Fruit fly (Drosophila melanogaster) whole organism, prepupa: ENCODE data around the gene CG9117.
A peak's percentile ranks its signal among the peaks of the same experiment; 100 is the strongest.

Source experiments
- Blimp-1 ChIP-seq: fragments of 200-800 bp; sonication (Bioruptor generic); optimal IDR thresholded peaks from 3 replicates; lab custom pipeline; 2017; ENCODE audit warnings: missing biosample characterization, missing genetic modification characterization, mild to moderate bottlenecking, moderate library complexity, missing genetic modification reagents
- CG10631 ChIP-seq: fragments of 200-800 bp; sonication (Bioruptor generic); optimal IDR thresholded peaks from 2 replicates; lab custom pipeline; 2016; ENCODE audit warnings: missing biosample characterization, missing genetic modification characterization
- CG10669 ChIP-seq: fragments of 200-800 bp; sonication (Bioruptor generic); optimal IDR thresholded peaks from 3 replicates; lab custom pipeline; 2018; ENCODE audit warnings: missing biosample characterization, mild to moderate bottlenecking, missing genetic modification characterization, moderate library complexity
- CG11294 ChIP-seq: fragments of 200-800 bp; sonication (Bioruptor generic); IDR thresholded peaks from 2 replicates; pipeline ENCODE4 v1.3.6; 2022; ENCODE audit warnings: missing biosample characterization, missing genetic modification characterization
- CG1621 ChIP-seq: fragments of 200-800 bp; sonication (Bioruptor generic); optimal IDR thresholded peaks from 3 replicates; lab custom pipeline; 2018; ENCODE audit warnings: missing biosample characterization, mild to moderate bottlenecking, missing genetic modification characterization
- CG16779 ChIP-seq: fragments of 200-800 bp; sonication (Bioruptor generic); optimal IDR thresholded peaks from 3 replicates; lab custom pipeline; 2017; ENCODE audit warnings: missing biosample characterization, mild to moderate bottlenecking, missing genetic modification characterization
- CG3032 ChIP-seq: fragments of 200-800 bp; optimal IDR thresholded peaks from 2 replicates; lab custom pipeline; 2019; ENCODE audit warnings: missing biosample characterization, mild to moderate bottlenecking, missing genetic modification characterization, moderate library complexity
- CG31627 ChIP-seq: fragments of 200-800 bp; sonication (Bioruptor generic); optimal IDR thresholded peaks from 3 replicates; lab custom pipeline; 2016; ENCODE audit warnings: missing biosample characterization, missing genetic modification characterization
- CG32006 ChIP-seq: fragments of 200-800 bp; sonication (Bioruptor generic); optimal IDR thresholded peaks from 3 replicates; lab custom pipeline; 2017; ENCODE audit warnings: missing biosample characterization, mild to moderate bottlenecking, missing genetic modification characterization
- CG3919 ChIP-seq: fragments of 200-800 bp; sonication (Bioruptor generic); optimal IDR thresholded peaks from 3 replicates; lab custom pipeline; 2016; ENCODE audit warnings: missing biosample characterization, missing genetic modification characterization
- CG4318 ChIP-seq: fragments of 200-800 bp; sonication (Bioruptor generic); optimal IDR thresholded peaks from 3 replicates; lab custom pipeline; 2017; ENCODE audit warnings: missing biosample characterization, mild to moderate bottlenecking, missing genetic modification characterization
- CG6163 ChIP-seq: fragments of 200-800 bp; sonication (Bioruptor generic); IDR thresholded peaks from 3 replicates; pipeline ENCODE4 v1.3.6; 2022; ENCODE audit warnings: missing biosample characterization, missing genetic modification characterization
- CG6276 ChIP-seq: fragments of 200-800 bp; sonication (Bioruptor generic); optimal IDR thresholded peaks from 2 replicates; lab custom pipeline; 2017; ENCODE audit warnings: missing biosample characterization, mild to moderate bottlenecking, missing genetic modification characterization
- CG6792 ChIP-seq: fragments of 200-800 bp; sonication (Bioruptor generic); optimal IDR thresholded peaks from 3 replicates; lab custom pipeline; 2016; ENCODE audit warnings: missing biosample characterization, missing genetic modification characterization
- CG6808 ChIP-seq: fragments of 200-800 bp; sonication (Bioruptor generic); optimal IDR thresholded peaks from 3 replicates; lab custom pipeline; 2017; ENCODE audit warnings: missing biosample characterization, missing genetic modification characterization, mild to moderate bottlenecking, moderate library complexity, missing genetic modification reagents
- CG8119 ChIP-seq: fragments of 200-800 bp; sonication (Bioruptor generic); IDR thresholded peaks from 3 replicates; pipeline ENCODE4 v1.3.6; 2022; ENCODE audit warnings: missing biosample characterization, missing genetic modification characterization
- CG8319 ChIP-seq: fragments of 200-800 bp; sonication (Bioruptor generic); optimal IDR thresholded peaks from 3 replicates; lab custom pipeline; 2016; ENCODE audit warnings: missing biosample characterization, missing genetic modification characterization
- CG9139 ChIP-seq: fragments of 200-800 bp; sonication (Bioruptor generic); optimal IDR thresholded peaks from 3 replicates; lab custom pipeline; 2017; ENCODE audit warnings: missing biosample characterization, mild to moderate bottlenecking, missing genetic modification characterization
- Eip75B ChIP-seq: fragments of 200-800 bp; sonication (Bioruptor generic); optimal IDR thresholded peaks from 3 replicates; lab custom pipeline; 2016; ENCODE audit warnings: missing biosample characterization, missing genetic modification characterization
- Eip78C ChIP-seq: fragments of 200-800 bp; sonication (Bioruptor generic); peaks from one replicate; lab custom pipeline; 2016; ENCODE audit warnings: missing biosample characterization, missing genetic modification characterization
- Eip93F ChIP-seq: fragments of 200-800 bp; sonication (Bioruptor generic); optimal IDR thresholded peaks from 2 replicates; lab custom pipeline; 2016; ENCODE audit warnings: missing biosample characterization, mild to moderate bottlenecking, missing genetic modification characterization
- Ets21C ChIP-seq: fragments of 200-800 bp; sonication (Bioruptor generic); optimal IDR thresholded peaks from 3 replicates; lab custom pipeline; 2016; ENCODE audit warnings: missing biosample characterization, missing genetic modification characterization
- Ets96B ChIP-seq: fragments of 200-800 bp; optimal IDR thresholded peaks from 2 replicates; lab custom pipeline; 2019; ENCODE audit warnings: missing biosample characterization, mild to moderate bottlenecking, missing genetic modification characterization, moderate library complexity
- Hr38 ChIP-seq: sonication (Bioruptor generic); optimal IDR thresholded peaks from 2 replicates; lab custom pipeline; 2016; ENCODE audit warnings: missing biosample characterization, missing genetic modification characterization
- Hr39 ChIP-seq: fragments of 200-800 bp; sonication (Bioruptor generic); optimal IDR thresholded peaks from 2 replicates; lab custom pipeline; 2016; ENCODE audit warnings: missing biosample characterization, missing genetic modification characterization
- Lpt ChIP-seq: fragments of 200-800 bp; sonication (Bioruptor generic); optimal IDR thresholded peaks from 3 replicates; lab custom pipeline; 2016; ENCODE audit warnings: missing biosample characterization, missing genetic modification characterization
- OdsH ChIP-seq: fragments of 200-800 bp; sonication (Bioruptor generic); optimal IDR thresholded peaks from 3 replicates; lab custom pipeline; 2016; ENCODE audit warnings: missing biosample characterization, missing genetic modification characterization
- Smox ChIP-seq: fragments of 200-800 bp; sonication (Bioruptor generic); optimal IDR thresholded peaks from 3 replicates; lab custom pipeline; 2016; ENCODE audit warnings: missing biosample characterization, missing genetic modification characterization
- Sox102F ChIP-seq: fragments of 200-800 bp; sonication (Bioruptor generic); optimal IDR thresholded peaks from 2 replicates; lab custom pipeline; 2016; ENCODE audit warnings: missing biosample characterization, mild to moderate bottlenecking, missing genetic modification characterization
- Sox15 ChIP-seq: fragments of 200-800 bp; sonication (Bioruptor generic); optimal IDR thresholded peaks from 3 replicates; lab custom pipeline; 2016; ENCODE audit warnings: missing biosample characterization, missing genetic modification characterization
- achi ChIP-seq: fragments of 200-800 bp; sonication (Bioruptor generic); optimal IDR thresholded peaks from 3 replicates; lab custom pipeline; 2016; ENCODE audit warnings: missing biosample characterization, missing genetic modification characterization
- acj6 ChIP-seq: fragments of 200-800 bp; sonication (Bioruptor generic); optimal IDR thresholded peaks from 3 replicates; lab custom pipeline; 2016; ENCODE audit warnings: missing biosample characterization, missing genetic modification characterization
- cyc ChIP-seq: fragments of 200-800 bp; sonication (Bioruptor generic); optimal IDR thresholded peaks from 3 replicates; lab custom pipeline; 2016; ENCODE audit warnings: missing biosample characterization, missing genetic modification characterization
- dac ChIP-seq: fragments of 200-800 bp; sonication (Bioruptor generic); optimal IDR thresholded peaks from 2 replicates; lab custom pipeline; 2017; ENCODE audit warnings: missing biosample characterization, mild to moderate bottlenecking, missing genetic modification characterization
- eg ChIP-seq: fragments of 200-800 bp; sonication (Bioruptor generic); IDR thresholded peaks from 3 replicates; pipeline ENCODE4 v1.3.6; 2022; ENCODE audit warnings: missing biosample characterization, missing genetic modification characterization
- esn ChIP-seq: fragments of 200-800 bp; sonication (Bioruptor generic); optimal IDR thresholded peaks from 2 replicates; lab custom pipeline; 2016; ENCODE audit warnings: missing biosample characterization, mild to moderate bottlenecking, missing genetic modification characterization, moderate library complexity
- fd59A ChIP-seq: fragments of 200-800 bp; sonication (Bioruptor generic); optimal IDR thresholded peaks from 2 replicates; lab custom pipeline; 2017; ENCODE audit warnings: missing biosample characterization, mild to moderate bottlenecking, missing genetic modification characterization, missing genetic modification reagents
- fkh ChIP-seq: fragments of 200-800 bp; sonication (Bioruptor generic); optimal IDR thresholded peaks from 3 replicates; lab custom pipeline; 2017; ENCODE audit warnings: missing biosample characterization, mild to moderate bottlenecking, missing genetic modification characterization, moderate library complexity
- pdm3 ChIP-seq: fragments of 200-800 bp; sonication (Bioruptor generic); optimal IDR thresholded peaks from 3 replicates; lab custom pipeline; 2016; ENCODE audit warnings: missing biosample characterization, missing genetic modification characterization
- salr ChIP-seq, 2 experiments: fragments of 200-800 bp; sonication (Bioruptor generic); optimal IDR thresholded peaks; 3 replicates each; lab custom pipeline; 2016 to 2018; ENCODE audit warnings: missing biosample characterization in 2 of 2, missing genetic modification characterization in 2 of 2, mild to moderate bottlenecking in 1 of 2
- spab ChIP-seq: fragments of 200-800 bp; sonication (Bioruptor generic); optimal IDR thresholded peaks from 2 replicates; lab custom pipeline; 2017; ENCODE audit warnings: missing biosample characterization, mild to moderate bottlenecking, missing genetic modification characterization, missing genetic modification reagents
- ss ChIP-seq, 2 experiments: fragments of 200-800 bp; sonication (Bioruptor generic); optimal IDR thresholded peaks; 2 replicates in 1 of 2; 3 replicates in 1 of 2; lab custom pipeline; 2017 to 2018; ENCODE audit warnings: mild to moderate bottlenecking in 2 of 2, missing biosample characterization in 2 of 2, missing genetic modification characterization in 2 of 2, moderate library complexity in 1 of 2
- topi ChIP-seq: fragments of 200-800 bp; sonication (Bioruptor generic); optimal IDR thresholded peaks from 3 replicates; lab custom pipeline; 2016; ENCODE audit warnings: missing biosample characterization, missing genetic modification characterization

The CG9117 gene

dm6 chr2L:6070656-6071231, 33.0 kb upstream of the CG9117 start, which contains the start of the genes CG9154 and Kr-h2 (continued):
- TF ChIP-seq Sox102F = no peak
- peak; percentile 50 for TF ChIP-seq CG31627
- TF ChIP-seq CG6163 (GFP tag; lab: Robert Waterston, UW) = 0 out of 3 replicates have a peak, but pooled peaks have one; percentile 26
- no peak for TF ChIP-seq Hr38
- peak; percentile 54 for TF ChIP-seq CG32006
- no peak for TF ChIP-seq acj6
- peak; percentile 27 for TF ChIP-seq Blimp-1 (GFP tag; lab: Kevin White, UChicago)
- no peak for TF ChIP-seq CG4318
- TF ChIP-seq ss (GFP tag; optimal IDR thresholded peaks at IDR 0.05; lab: Kevin White, UChicago) = no peak
- no peak for TF ChIP-seq Eip75B (GFP tag; lab: Kevin White, UChicago)
- peak; percentile 48 for TF ChIP-seq fkh (GFP tag; lab: Kevin White, UChicago)
- TF ChIP-seq CG3919 = no peak
- TF ChIP-seq esn (GFP tag; lab: Kevin White, UChicago) = peak; percentile 68
- TF ChIP-seq CG16779 (tag; lab: Kevin White, UChicago) = no peak
- TF ChIP-seq Ets21C = no peak
- TF ChIP-seq Hr39 (GFP tag; lab: Kevin White, UChicago) = no peak
- TF ChIP-seq CG9139 (GFP tag; lab: Kevin White, UChicago) = no peak
- TF ChIP-seq CG8119 = peak; percentile 64
- no peak for TF ChIP-seq spab (GFP tag; lab: Kevin White, UChicago)
- TF ChIP-seq CG6808 (GFP tag; lab: Kevin White, UChicago) = no peak

DNA sequence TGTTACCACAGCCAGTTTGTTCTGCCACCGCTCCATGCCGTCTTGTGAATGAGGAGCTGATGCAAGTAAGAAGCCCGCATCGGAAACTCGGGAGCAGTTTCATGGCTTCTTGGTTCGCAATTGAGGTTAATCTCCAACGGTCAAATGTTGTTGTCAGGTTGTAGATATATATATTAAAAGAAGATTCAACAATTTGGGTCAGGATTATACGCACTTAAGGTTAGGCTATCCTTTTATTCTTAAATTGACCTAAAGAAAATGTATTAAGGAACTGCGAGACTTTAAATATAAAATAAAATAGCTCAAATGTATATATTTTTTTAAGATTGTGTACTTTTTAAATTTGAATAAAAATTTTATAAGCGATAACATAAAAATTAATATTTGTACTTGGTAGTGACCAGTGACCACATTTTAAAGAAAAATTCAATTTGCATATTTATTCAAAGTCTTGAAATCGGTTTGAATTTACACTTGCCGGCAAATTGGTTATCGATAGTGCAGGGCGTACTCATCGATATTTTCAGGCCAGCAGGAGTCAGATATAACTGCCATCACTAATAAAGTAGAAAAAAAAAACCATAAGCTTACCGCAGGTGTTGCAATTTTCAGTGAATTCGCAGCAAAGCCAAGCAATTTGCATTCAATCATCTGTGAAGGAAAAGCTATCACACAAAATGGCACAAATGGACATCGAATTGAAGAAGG, 31.0 kb upstream of the CG9117 start, which contains the start of the genes CG9150 and Pfdn1:
TSS of gene CG9150 (minus strand) at position 51 of the 708 bp plus-strand sequence.
TSS of gene Pfdn1 (plus strand) at position 536 of the 708 bp plus-strand sequence.
- TF ChIP-seq Eip78C (peak; percentile 61), CG11294 (GFP tag; lab: Robert Waterston, UW) (no peak), cyc (no peak), Hr38 (no peak), CG3032 (tag; lab: Kevin White, UChicago) (no peak), CG10669 (GFP tag; lab: Kevin White, UChicago) (no peak), esn (GFP tag; lab: Kevin White, UChicago) (peak; percentile 9)
- TF ChIP-seq, all 60 proteins: peak for 2

DNA sequence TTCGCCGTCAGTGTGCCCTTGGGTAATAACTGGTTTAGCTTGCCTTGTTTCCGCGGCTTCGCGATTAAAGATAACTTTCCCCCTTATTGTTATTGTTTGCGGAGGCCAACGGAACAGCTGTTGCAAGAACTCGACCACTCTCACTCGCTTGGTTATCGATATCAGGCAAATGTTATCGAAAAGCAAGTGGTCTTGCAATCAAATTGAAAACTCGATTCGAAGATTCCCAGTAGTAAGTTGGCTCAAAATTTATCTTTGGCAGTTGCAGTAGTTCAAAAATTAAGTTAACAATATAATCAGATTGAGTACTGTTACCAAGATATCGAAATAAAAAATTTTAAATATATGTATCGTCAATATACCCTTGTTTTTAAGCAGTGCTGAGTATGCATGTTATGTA, 28.1 kb upstream of the CG9117 start, which contains the start of the genes Fbw5 and CG9147:
TSS of gene Fbw5 (minus strand) at position 131 of the 400 bp plus-strand sequence.
TSS of gene CG9147 (plus strand) at position 175 of the 400 bp plus-strand sequence.
- TF ChIP-seq topi (peak; percentile 100), Ets21C (peak; percentile 99), eg (GFP tag; lab: Robert Waterston, UW) (peak; percentile 100), achi (peak; percentile 99), dac (GFP tag; lab: Kevin White, UChicago) (peak; percentile 99), CG10631 (GFP tag; lab: Kevin White, UChicago) (peak; percentile 100), salr (GFP tag; optimal IDR thresholded peaks at IDR 0.05; lab: Kevin White, UChicago) (peak; percentile 100), pdm3 (peak; percentile 100), CG3919 (peak; percentile 100), fd59A (GFP tag; lab: Kevin White, UChicago) (peak; percentile 99), CG8319 (peak; percentile 99), Blimp-1 (GFP tag; lab: Kevin White, UChicago) (peak; percentile 99), CG6792 (GFP tag; lab: Kevin White, UChicago) (peak; percentile 100), CG6808 (GFP tag; lab: Kevin White, UChicago) (peak; percentile 97), Eip75B (GFP tag; lab: Kevin White, UChicago) (peak; percentile 100), CG1621 (peak; percentile 99), Hr38 (peak; percentile 94), CG32006 (peak; percentile 100), CG16779 (tag; lab: Kevin White, UChicago) (peak; percentile 99), CG11294 (GFP tag; lab: Robert Waterston, UW) (peak; percentile 99), CG6276 (GFP tag; lab: Kevin White, UChicago) (peak; percentile 99), Smox (peak; percentile 100), Eip93F (peak; percentile 99), CG8119 (peak; percentile 100), OdsH (GFP tag; lab: Kevin White, UChicago) (peak; percentile 100), Ets96B (tag; lab: Kevin White, UChicago) (peak; percentile 100), Sox15 (GFP tag; lab: Kevin White, UChicago) (peak; percentile 99), Eip78C (peak; percentile 100), Lpt (GFP tag; lab: Kevin White, UChicago) (peak; percentile 99), esn (GFP tag; lab: Kevin White, UChicago) (peak; percentile 100), Sox102F (peak; percentile 100), CG3032 (tag; lab: Kevin White, UChicago) (peak; percentile 99), CG10669 (GFP tag; lab: Kevin White, UChicago) (peak; percentile 100), CG31627 (peak; percentile 100)
